Worm (Caenorhabditis elegans) whole organism, L2 larva: ENCODE results near the gene pqn-2.

Source experiments
- ZK546.5 ChIP-seq: sonication (generic microtip); optimal IDR thresholded peaks from 2 replicates; lab custom pipeline; 2017; ENCODE audit warnings: missing biosample characterization, missing genetic modification characterization
- aly-2 ChIP-seq: fragments of 150-350 bp; optimal IDR thresholded peaks from 2 replicates; lab custom pipeline; 2014; ENCODE audit warnings: missing biosample characterization, missing genetic modification characterization
- ceh-82 ChIP-seq: fragments of 150-350 bp; optimal IDR thresholded peaks from 2 replicates; lab custom pipeline; 2014; ENCODE audit warnings: missing biosample characterization, missing genetic modification characterization
- lin-13 ChIP-seq: fragments of 150-350 bp; optimal IDR thresholded peaks from 2 replicates; lab custom pipeline; 2014; ENCODE audit warnings: missing biosample characterization, missing genetic modification reagents, missing genetic modification characterization
- mab-5 ChIP-seq: fragments of 150-350 bp; optimal IDR thresholded peaks from 2 replicates; lab custom pipeline; 2014; ENCODE audit warnings: missing biosample characterization, missing genetic modification characterization
- mdl-1 ChIP-seq, 2 experiments: fragments of 150-350 bp in 1 of 2; sonication (generic microtip) in 1 of 2; optimal IDR thresholded peaks; 2 replicates each; lab custom pipeline; 2017; ENCODE audit warnings: missing biosample characterization in 2 of 2, missing genetic modification characterization in 2 of 2
- nhr-11 ChIP-seq: fragments of 150-350 bp; optimal IDR thresholded peaks from 2 replicates; lab custom pipeline; 2014; ENCODE audit warnings: missing biosample characterization, missing genetic modification characterization
- nhr-12 ChIP-seq: fragments of 150-350 bp; optimal IDR thresholded peaks from 2 replicates; lab custom pipeline; 2014; ENCODE audit warnings: missing biosample characterization, missing genetic modification characterization
- skn-1 ChIP-seq: sonication (generic microtip); optimal IDR thresholded peaks from 2 replicates; lab custom pipeline; 2017; ENCODE audit warnings: missing biosample characterization, missing genetic modification characterization
- sma-9 ChIP-seq, 2 experiments: fragments of 150-350 bp in 1 of 2; sonication (generic microtip) in 1 of 2; optimal IDR thresholded peaks; 2 replicates each; lab custom pipeline; 2014 to 2016; ENCODE audit warnings: missing genetic modification characterization in 2 of 2, mild to moderate bottlenecking in 1 of 2, missing biosample characterization in 1 of 2, missing compliant biosample characterization in 1 of 2, missing genetic modification reagents in 1 of 2, moderate library complexity in 1 of 2

DNA sequence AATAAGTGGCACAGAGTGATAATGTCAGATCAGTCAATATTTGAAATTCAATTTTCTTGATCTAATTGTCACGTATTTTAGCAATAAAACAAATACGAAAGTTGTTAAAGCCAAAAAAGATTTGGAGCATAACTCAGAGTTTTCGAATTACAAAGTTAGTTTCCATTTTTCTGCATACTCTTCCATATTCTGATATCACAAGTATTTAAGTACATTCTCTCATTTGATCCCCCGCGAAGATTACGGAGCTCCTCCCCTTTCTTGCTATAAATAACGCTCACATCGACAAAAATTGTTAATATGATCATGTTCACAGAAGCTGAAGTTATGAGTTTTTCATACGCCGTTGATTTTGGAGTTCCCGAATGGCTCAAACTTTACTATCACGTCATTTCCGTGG is 14.0 kb upstream of the pqn-2 start, which contains the start of gene sri-20:
- TF ChIP-seq mab-5 (tag; lab: Kevin White, UChicago) (no peak), skn-1 (no peak), ceh-82 (no peak), aly-2 (tag; lab: Kevin White, UChicago) (no peak), nhr-12 (tag; lab: Kevin White, UChicago) (no peak), lin-13 (GFP tag; lab: Kevin White, UChicago) (no peak), ZK546.5 (no peak), mdl-1 (tag; optimal IDR thresholded peaks at IDR 0.05; lab: Kevin White, UChicago) (no peak), sma-9 (GFP tag; optimal IDR thresholded peaks at IDR 0.05; lab: Kevin White, UChicago) (no peak), sma-9 (tag; optimal IDR thresholded peaks at IDR 0.05; lab: Kevin White, UChicago) (no peak), nhr-11 (no peak)
